Worm (Caenorhabditis elegans) whole organism, midembryonic: Measurements from ENCODE around the gene rps-3.

ENCODE experiments used
- T22C8.4 ChIP-seq: fragments of 200-800 bp; sonication (Bioruptor generic); IDR thresholded peaks from 2 replicates; pipeline ENCODE4 v1.3.6; 2022; ENCODE audit warnings: missing genetic modification characterization, missing compliant biosample characterization
- cog-1 ChIP-seq: sonication (generic microtip); optimal IDR thresholded peaks from 2 replicates; lab custom pipeline; 2016; ENCODE audit warnings: missing genetic modification characterization, missing compliant biosample characterization
- flt-1 ChIP-seq: fragments of 200-800 bp; sonication (Bioruptor generic); IDR thresholded peaks from 2 replicates; pipeline ENCODE4 v1.3.6; 2022; ENCODE audit warnings: missing genetic modification characterization, missing compliant biosample characterization
- klf-2 ChIP-seq: fragments of 200-800 bp; sonication (Bioruptor generic); conservative IDR thresholded peaks from 2 replicates; pipeline ENCODE4 v1.3.6; 2022; ENCODE audit warnings: missing genetic modification reagents, missing genetic modification characterization, missing compliant biosample characterization
- med-1 ChIP-seq: sonication (generic microtip); optimal IDR thresholded peaks from 2 replicates; lab custom pipeline; 2017; ENCODE audit warnings: missing genetic modification characterization, mild to moderate bottlenecking, missing compliant biosample characterization, antibody characterized with exemption, missing genetic modification reagents; ENCODE audit not compliant: insufficient read depth
- ref-1 ChIP-seq: fragments of 200-800 bp; sonication (Bioruptor generic); conservative IDR thresholded peaks from 2 replicates; pipeline ENCODE4 v1.3.6; 2022; ENCODE audit warnings: missing genetic modification reagents, missing genetic modification characterization, missing compliant biosample characterization
- tab-1 ChIP-seq: fragments of 200-800 bp; sonication (Bioruptor generic); IDR thresholded peaks from 2 replicates; pipeline ENCODE4 v1.3.6; 2022; ENCODE audit warnings: missing genetic modification characterization, missing compliant biosample characterization
- ztf-23 ChIP-seq: fragments of 200-800 bp; sonication (Bioruptor generic); IDR thresholded peaks from 2 replicates; pipeline ENCODE4 v1.3.6; 2022; ENCODE audit warnings: missing genetic modification reagents, missing genetic modification characterization, missing compliant biosample characterization
- ztf-29 ChIP-seq: fragments of 200-800 bp; sonication (Bioruptor generic); IDR thresholded peaks from 2 replicates; pipeline ENCODE4 v1.3.6; 2022; ENCODE audit warnings: missing genetic modification reagents, missing genetic modification characterization, missing compliant biosample characterization

ce11 chrIII:6164253-6164971, 42.2 kb upstream of the rps-3 start, which contains the start of gene F42A10.9:
- TF ChIP-seq flt-1 (GFP tag; lab: Robert Waterston, UW) (no peak), ztf-29 (GFP tag; lab: Robert Waterston, UW) (no peak), cog-1 (tag; lab: Kevin White, UChicago) (no peak), tab-1 (no peak), ztf-23 (GFP tag; lab: Robert Waterston, UW) (no peak), ref-1 (GFP tag; lab: Robert Waterston, UW) (no peak), med-1 (no peak), T22C8.4 (GFP tag; lab: Robert Waterston, UW) (0 out of 2 replicates have a peak, but pooled peaks have one; percentile 16), klf-2 (GFP tag; lab: Robert Waterston, UW) (no peak)
